Fruit fly (Drosophila melanogaster) whole organism, pupa: ENCODE measurements around the gene Acer.
A peak's percentile ranks its signal among the peaks of the same experiment; 100 is the strongest.

Source experiments
- CG4496 ChIP-seq: fragments of 200-800 bp; sonication (Bioruptor generic); IDR thresholded peaks from 3 replicates; pipeline ENCODE4 v1.3.6; 2022; ENCODE audit warnings: missing biosample characterization, missing genetic modification characterization
- D1 ChIP-seq: fragments of 200-800 bp; sonication (Bioruptor generic); optimal IDR thresholded peaks from 2 replicates; lab custom pipeline; 2018; ENCODE audit warnings: missing biosample characterization, mild to moderate bottlenecking, missing genetic modification characterization, moderate library complexity
- Pif1A ChIP-seq: fragments of 200-800 bp; sonication (Bioruptor generic); optimal IDR thresholded peaks from 3 replicates; lab custom pipeline; 2016; ENCODE audit warnings: missing biosample characterization, missing genetic modification characterization
- Snoo ChIP-seq: fragments of 200-800 bp; sonication (Bioruptor generic); optimal IDR thresholded peaks from 3 replicates; lab custom pipeline; 2017; ENCODE audit warnings: missing biosample characterization, mild to moderate bottlenecking, missing genetic modification characterization, inconsistent platforms
- fd96Ca ChIP-seq: fragments of 200-800 bp; sonication (Bioruptor generic); IDR thresholded peaks from 3 replicates; pipeline ENCODE4 v1.3.6; 2022; ENCODE audit warnings: missing biosample characterization, missing genetic modification characterization

dm6 chr2L:8478911-8479706, 42.6 kb upstream of the Acer start:
- peak; percentile 87 for TF ChIP-seq CG4496 (GFP tag; lab: Robert Waterston, UW)
- peak; percentile 91 for TF ChIP-seq D1
- TF ChIP-seq Snoo, result peak; percentile 61
- peak; percentile 83 for TF ChIP-seq fd96Ca
- peak; percentile 93 for TF ChIP-seq Pif1A (GFP tag; lab: Kevin White, UChicago)
